Worm (Caenorhabditis elegans) whole organism, young adult: ENCODE measurements around the gene ceh-40.

Source experiments
- attf-6 ChIP-seq: fragments of 200-800 bp; sonication (Bioruptor generic); IDR thresholded peaks from 2 replicates; pipeline ENCODE4 v1.3.6; 2022; ENCODE audit warnings: missing genetic modification reagents, missing genetic modification characterization, missing compliant biosample characterization
- die-1 ChIP-seq: sonication (generic microtip); optimal IDR thresholded peaks from 2 replicates; lab custom pipeline; 2016; ENCODE audit warnings: missing genotype, mild to moderate bottlenecking, missing genetic modification characterization, missing compliant biosample characterization

ce11 chrX:12343279-12343678 is 22.7 kb upstream of the ceh-40 start, which contains the start of the genes nspc-9 and nspc-10:
- TF ChIP-seq die-1, result no peak
- TF ChIP-seq attf-6 (GFP tag; lab: Robert Waterston, UW), result no peak
